Worm (Caenorhabditis elegans) whole organism, L4/young adult: ENCODE measurements around the gene T01G5.7.

Experiments
- W03F9.2 ChIP-seq: fragments of 150-350 bp; optimal IDR thresholded peaks from 2 replicates; lab custom pipeline; 2014; ENCODE audit warnings: missing biosample characterization, missing genetic modification characterization
- dao-5 ChIP-seq: sonication (generic microtip); optimal IDR thresholded peaks from 2 replicates; lab custom pipeline; 2016; ENCODE audit warnings: missing genotype, missing genetic modification characterization, moderate library complexity, missing compliant biosample characterization

DNA sequence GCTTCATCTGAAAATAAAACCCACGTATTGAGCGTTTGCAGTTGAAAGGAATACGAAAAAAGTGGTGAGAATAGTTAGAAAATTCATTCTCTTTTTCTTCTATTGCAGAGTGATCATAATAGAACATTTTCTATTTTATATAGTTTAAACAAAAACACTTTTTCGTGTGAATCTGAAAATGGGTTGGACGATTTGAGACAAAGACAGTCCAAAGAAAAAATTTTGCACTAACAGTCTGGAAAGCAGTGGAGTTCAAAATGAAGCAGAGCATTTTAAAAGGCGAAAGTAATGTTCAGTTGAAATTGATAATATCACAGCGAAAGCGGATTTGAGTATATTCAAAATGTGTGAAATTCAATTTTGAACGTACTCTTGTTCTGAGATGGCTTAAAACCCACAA is 23.1 kb upstream of the T01G5.7 start, which contains the start of gene C01G10.18:
- TF ChIP-seq dao-5 (tag; lab: Kevin White, UChicago) (no peak), W03F9.2 (tag; lab: Kevin White, UChicago) (no peak)
